Fruit fly (Drosophila melanogaster) whole organism, embryonic: ENCODE measurements around the gene ND-13A.

Experiments used
- CG11504 ChIP-seq: fragments of 200-800 bp; sonication (Bioruptor generic); optimal IDR thresholded peaks from 3 replicates; lab custom pipeline; 2019; ENCODE audit warnings: missing biosample characterization, mild to moderate bottlenecking, missing genetic modification characterization, moderate library complexity
- CG11695 ChIP-seq: fragments of 200-800 bp; sonication (Bioruptor generic); IDR thresholded peaks from 3 replicates; pipeline ENCODE4 v1.3.6; 2022; ENCODE audit warnings: missing biosample characterization, missing genetic modification characterization
- CG12659 ChIP-seq: fragments of 200-800 bp; sonication (Bioruptor generic); optimal IDR thresholded peaks from 3 replicates; lab custom pipeline; 2017; ENCODE audit warnings: mild to moderate bottlenecking, missing biosample characterization, missing genetic modification reagents, missing genetic modification characterization
- CG13894 ChIP-seq: fragments of 200-800 bp; sonication (Bioruptor generic); optimal IDR thresholded peaks from 3 replicates; lab custom pipeline; 2018; ENCODE audit warnings: missing biosample characterization, mild to moderate bottlenecking, missing genetic modification characterization, moderate library complexity
- CG14667 ChIP-seq: fragments of 200-800 bp; sonication (Bioruptor generic); IDR thresholded peaks from 2 replicates; pipeline ENCODE4 v1.3.6; 2022; ENCODE audit warnings: missing biosample characterization, missing genetic modification characterization
- CG15601 ChIP-seq: fragments of 200-800 bp; sonication (Bioruptor generic); optimal IDR thresholded peaks from 3 replicates; lab custom pipeline; 2019; ENCODE audit warnings: missing biosample characterization, mild to moderate bottlenecking, missing genetic modification characterization, moderate library complexity
- CG17829 ChIP-seq: fragments of 200-800 bp; optimal IDR thresholded peaks from 2 replicates; lab custom pipeline; 2019; ENCODE audit warnings: missing biosample characterization, mild to moderate bottlenecking, missing genetic modification characterization, moderate library complexity
- CG18476 ChIP-seq: fragments of 200-800 bp; sonication (Bioruptor generic); optimal IDR thresholded peaks from 2 replicates; lab custom pipeline; 2016; ENCODE audit warnings: missing biosample characterization, mild to moderate bottlenecking, missing genetic modification characterization
- CG30431 ChIP-seq: fragments of 200-800 bp; sonication (Bioruptor generic); optimal IDR thresholded peaks from 2 replicates; lab custom pipeline; 2017; ENCODE audit warnings: missing biosample characterization, missing genetic modification characterization
- CG3163 ChIP-seq: fragments of 200-800 bp; sonication (Bioruptor generic); optimal IDR thresholded peaks from 3 replicates; lab custom pipeline; 2016; ENCODE audit warnings: missing biosample characterization, missing genetic modification characterization
- CG32772 ChIP-seq: fragments of 200-800 bp; sonication (Bioruptor generic); IDR thresholded peaks from 2 replicates; pipeline ENCODE4 v1.3.6; 2022; ENCODE audit warnings: missing biosample characterization, missing genetic modification characterization
- CG4328 ChIP-seq: fragments of 200-800 bp; sonication (Bioruptor generic); optimal IDR thresholded peaks from 3 replicates; lab custom pipeline; 2017; ENCODE audit warnings: missing biosample characterization, missing genetic modification reagents, missing genetic modification characterization
- CG4424 ChIP-seq: fragments of 200-800 bp; sonication (Bioruptor generic); optimal IDR thresholded peaks from 3 replicates; lab custom pipeline; 2016; ENCODE audit warnings: missing biosample characterization, missing genetic modification characterization
- CG5180 ChIP-seq: fragments of 200-800 bp; sonication (Bioruptor generic); optimal IDR thresholded peaks from 3 replicates; lab custom pipeline; 2017; ENCODE audit warnings: missing biosample characterization, missing genetic modification characterization, mild to moderate bottlenecking, moderate library complexity, missing genetic modification reagents
- CG7372 ChIP-seq: fragments of 200-800 bp; sonication (Bioruptor generic); IDR thresholded peaks from 2 replicates; pipeline ENCODE4 v1.3.6; 2022; ENCODE audit warnings: missing biosample characterization, missing genetic modification characterization
- CG8089 ChIP-seq: fragments of 200-800 bp; sonication (Bioruptor generic); optimal IDR thresholded peaks from 3 replicates; lab custom pipeline; 2016; ENCODE audit warnings: missing biosample characterization, missing genetic modification characterization
- CG9797 ChIP-seq: fragments of 200-800 bp; sonication (Bioruptor generic); optimal IDR thresholded peaks from 3 replicates; lab custom pipeline; 2018; ENCODE audit warnings: missing biosample characterization, mild to moderate bottlenecking, missing genetic modification characterization
- CG9876 ChIP-seq: fragments of 200-800 bp; sonication (Bioruptor generic); optimal IDR thresholded peaks from 2 replicates; lab custom pipeline; 2016; ENCODE audit warnings: missing biosample characterization, missing genetic modification characterization
- Dek ChIP-seq: fragments of 200-800 bp; sonication (Bioruptor generic); optimal IDR thresholded peaks from 3 replicates; lab custom pipeline; 2019; ENCODE audit warnings: missing biosample characterization, mild to moderate bottlenecking, missing genetic modification characterization, moderate library complexity
- Dfd ChIP-seq, 2 experiments: fragments of >200 bp; optimal IDR thresholded peaks; 2 replicates each; lab custom pipeline; 2017; ENCODE audit warnings: missing biosample characterization in 2 of 2, missing genetic modification characterization in 2 of 2
- Eip74EF ChIP-seq, 2 experiments: fragments of 200-800 bp in 1 of 2; fragments of >200 bp in 1 of 2; sonication (Bioruptor generic) in 1 of 2; optimal IDR thresholded peaks; 2 replicates each; lab custom pipeline; 2017 to 2019; ENCODE audit warnings: missing biosample characterization in 2 of 2, missing genetic modification characterization in 2 of 2, mild to moderate bottlenecking in 1 of 2, moderate library complexity in 1 of 2
- H2.0 ChIP-seq: fragments of 200-800 bp; sonication (Bioruptor generic); IDR thresholded peaks from 2 replicates; pipeline ENCODE4 v1.3.6; 2022; ENCODE audit warnings: missing biosample characterization, missing genetic modification characterization
- Hmx ChIP-seq: fragments of 200-800 bp; sonication (Bioruptor generic); optimal IDR thresholded peaks from 2 replicates; lab custom pipeline; 2016; ENCODE audit warnings: missing biosample characterization, missing genetic modification characterization
- Hr51 ChIP-seq, 2 experiments: fragments of 200-800 bp; sonication (Bioruptor generic); optimal IDR thresholded peaks; 2 replicates in 1 of 2; 3 replicates in 1 of 2; lab custom pipeline; 2016 to 2018; ENCODE audit warnings: missing biosample characterization in 2 of 2, missing genetic modification characterization in 2 of 2, mild to moderate bottlenecking in 1 of 2, moderate library complexity in 1 of 2
- Meics ChIP-seq: fragments of 200-800 bp; sonication (Bioruptor generic); optimal IDR thresholded peaks from 2 replicates; lab custom pipeline; 2017; ENCODE audit warnings: missing biosample characterization, mild to moderate bottlenecking, missing genetic modification characterization
- NC2β ChIP-seq: fragments of 200-800 bp; sonication (Bioruptor generic); optimal IDR thresholded peaks from 2 replicates; lab custom pipeline; 2016; ENCODE audit warnings: missing biosample characterization, missing genetic modification characterization
- NfI ChIP-seq: fragments of 200-800 bp; sonication (Bioruptor generic); optimal IDR thresholded peaks from 3 replicates; lab custom pipeline; 2018; ENCODE audit warnings: missing biosample characterization, mild to moderate bottlenecking, missing genetic modification characterization, moderate library complexity
- Scr ChIP-seq: fragments of 200-800 bp; sonication (Bioruptor generic); IDR thresholded peaks from 2 replicates; pipeline ENCODE4 v1.3.6; 2022; ENCODE audit warnings: missing biosample characterization, missing genetic modification characterization; ENCODE audit not compliant: partially characterized antibody
- Taf1 ChIP-seq: fragments of 200-800 bp; sonication (Bioruptor generic); IDR thresholded peaks from 2 replicates; pipeline ENCODE4 v1.3.6; 2022; ENCODE audit warnings: missing biosample characterization, missing genetic modification characterization
- Vsx1 ChIP-seq: fragments of 200-800 bp; sonication (Bioruptor generic); optimal IDR thresholded peaks from 2 replicates; lab custom pipeline; 2017; ENCODE audit warnings: missing biosample characterization, mild to moderate bottlenecking, missing genetic modification characterization, missing genetic modification reagents
- aop ChIP-seq: fragments of 200-800 bp; sonication (Bioruptor generic); IDR thresholded peaks from 2 replicates; pipeline ENCODE4 v1.3.6; 2022; ENCODE audit warnings: missing biosample characterization, missing genetic modification characterization
- ase ChIP-seq: fragments of 200-800 bp; sonication (Bioruptor generic); IDR thresholded peaks from 3 replicates; pipeline ENCODE4 v1.3.6; 2022; ENCODE audit warnings: missing biosample characterization, missing genetic modification characterization
- cas ChIP-seq: fragments of 200-800 bp; sonication (Bioruptor generic); IDR thresholded peaks from 2 replicates; pipeline ENCODE4 v1.3.6; 2022; ENCODE audit warnings: missing biosample characterization, missing genetic modification characterization
- chif ChIP-seq, 2 experiments: fragments of 200-800 bp; sonication (Bioruptor generic); optimal IDR thresholded peaks; 3 replicates each; lab custom pipeline; 2016; ENCODE audit warnings: missing biosample characterization in 2 of 2, missing genetic modification characterization in 2 of 2
- ci ChIP-seq: fragments of 200-800 bp; sonication (Bioruptor generic); IDR thresholded peaks from 3 replicates; pipeline ENCODE4 v1.3.6; 2022; ENCODE audit warnings: missing biosample characterization, missing genetic modification characterization
- crol ChIP-seq: fragments of 200-800 bp; sonication (Bioruptor generic); IDR thresholded peaks from 2 replicates; pipeline ENCODE4 v1.3.6; 2022; ENCODE audit warnings: missing biosample characterization, missing genetic modification characterization
- cwo ChIP-seq: fragments of 200-800 bp; sonication (Bioruptor generic); optimal IDR thresholded peaks from 3 replicates; lab custom pipeline; 2017; ENCODE audit warnings: missing biosample characterization, missing genetic modification characterization, mild to moderate bottlenecking, moderate library complexity, missing genetic modification reagents
- dmrt99B ChIP-seq: fragments of 200-800 bp; sonication (Bioruptor generic); optimal IDR thresholded peaks from 2 replicates; lab custom pipeline; 2018; ENCODE audit warnings: missing biosample characterization, mild to moderate bottlenecking, missing genetic modification characterization, moderate library complexity
- dysf ChIP-seq: fragments of 200-800 bp; sonication (Bioruptor generic); IDR thresholded peaks from 3 replicates; pipeline ENCODE4 v1.3.6; 2022; ENCODE audit warnings: missing biosample characterization, missing genetic modification characterization
- gro ChIP-seq: fragments of 200-800 bp; sonication (Bioruptor generic); optimal IDR thresholded peaks from 2 replicates; lab custom pipeline; 2016; ENCODE audit warnings: missing biosample characterization, missing genetic modification characterization
- kah ChIP-seq: fragments of 200-800 bp; sonication (Bioruptor generic); optimal IDR thresholded peaks from 2 replicates; lab custom pipeline; 2018; ENCODE audit warnings: missing biosample characterization, mild to moderate bottlenecking, missing genetic modification characterization
- klu ChIP-seq: fragments of 200-800 bp; sonication (Bioruptor generic); IDR thresholded peaks from 2 replicates; pipeline ENCODE4 v1.3.6; 2022; ENCODE audit warnings: missing biosample characterization, missing genetic modification characterization
- pnt ChIP-seq: fragments of 200-800 bp; sonication (Bioruptor generic); optimal IDR thresholded peaks from 3 replicates; lab custom pipeline; 2016; ENCODE audit warnings: missing biosample characterization, missing genetic modification characterization
- ranshi ChIP-seq: fragments of 200-800 bp; sonication (Bioruptor generic); IDR thresholded peaks from 2 replicates; pipeline ENCODE4 v1.3.6; 2022; ENCODE audit warnings: missing biosample characterization, missing genetic modification characterization
- sc ChIP-seq, 3 experiments: fragments of >200 bp in 2 of 3; fragments of 200-800 bp in 1 of 3; sonication (Bioruptor generic) in 1 of 3; optimal IDR thresholded peaks; 2 replicates in 2 of 3; 3 replicates in 1 of 3; lab custom pipeline; 2017; ENCODE audit warnings: mild to moderate bottlenecking in 1 of 3, missing biosample characterization in 1 of 3, missing genetic modification characterization in 1 of 3, missing genetic modification reagents in 1 of 3
- sisA ChIP-seq: fragments of 200-800 bp; sonication (Bioruptor generic); IDR thresholded peaks from 2 replicates; pipeline ENCODE4 v1.3.6; 2022; ENCODE audit warnings: missing biosample characterization, missing genetic modification characterization
- sob ChIP-seq: fragments of 200-800 bp; sonication (Bioruptor generic); IDR thresholded peaks from 2 replicates; pipeline ENCODE4 v1.3.6; 2022; ENCODE audit warnings: missing biosample characterization, missing genetic modification characterization
- tio ChIP-seq: fragments of 200-800 bp; sonication (Bioruptor generic); optimal IDR thresholded peaks from 2 replicates; lab custom pipeline; 2017; ENCODE audit warnings: missing biosample characterization, missing genetic modification characterization, inconsistent platforms

The ND-13A gene

dm6 chr2L:5086905-5087522 lies 13.1 kb downstream of the ND-13A start (continued):
- TF ChIP-seq CG17829 (tag; lab: Kevin White, UChicago) (peak; percentile 78), sc (optimal IDR thresholded peaks at IDR 0.05; lab: Kevin White, UChicago) (no peak), sc (GFP tag; optimal IDR thresholded peaks at IDR 0.05; lab: Kevin White, UChicago) (peak; percentile 60), CG11504 (tag; lab: Kevin White, UChicago) (peak; percentile 90), Hmx (GFP tag; lab: Kevin White, UChicago) (no peak), CG13894 (tag; lab: Kevin White, UChicago) (peak; percentile 4), CG32772 (GFP tag; lab: Robert Waterston, UW) (0 out of 2 replicates have a peak, but pooled peaks have one; percentile 30), CG14667 (GFP tag; lab: Robert Waterston, UW) (peak; percentile 40; the same call in 1 of the 2 replicates), chif (GFP tag; optimal IDR thresholded peaks at IDR 0.05; lab: Kevin White, UChicago) (peak; percentile 62 to 83), ci (GFP tag; lab: Robert Waterston, UW) (peak; percentile 86), CG11695 (peak; percentile 84), sisA (peak; percentile 57), Vsx1 (peak; percentile 52), cwo (peak; percentile 78), CG12659 (GFP tag; lab: Kevin White, UChicago) (peak; percentile 77), Scr (GFP tag; lab: Robert Waterston, UW) (no peak), NC2β (peak; percentile 56), CG15601 (peak; percentile 77), aop (GFP tag; lab: Robert Waterston, UW) (no peak), ranshi (GFP tag; lab: Robert Waterston, UW) (peak; percentile 46; the same call in 1 of the 2 replicates), CG9797 (GFP tag; lab: Kevin White, UChicago) (no peak), CG9876 (GFP tag; lab: Kevin White, UChicago) (peak; percentile 25), CG4424 (GFP tag; lab: Kevin White, UChicago) (peak; percentile 76), CG18476 (peak; percentile 57), CG4328 (peak; percentile 52), Hr51 (GFP tag; optimal IDR thresholded peaks at IDR 0.05; lab: Kevin White, UChicago) (peak; percentile 51 to 89), CG3163 (GFP tag; lab: Kevin White, UChicago) (peak; percentile 11), CG30431 (GFP tag; lab: Kevin White, UChicago) (peak; percentile 60), NfI (GFP tag; lab: Kevin White, UChicago) (peak; percentile 79), sob (peak; percentile 58), Meics (GFP tag; lab: Kevin White, UChicago) (peak; percentile 83), dmrt99B (tag; lab: Kevin White, UChicago) (peak; percentile 90), Eip74EF (GFP tag; optimal IDR thresholded peaks at IDR 0.05; lab: Kevin White, UChicago) (peak in 1 of 2 experiments; percentile 87), gro (peak; percentile 72), Dek (tag; lab: Kevin White, UChicago) (peak; percentile 61), Taf1 (GFP tag; lab: Robert Waterston, UW) (no peak), CG7372 (GFP tag; lab: Robert Waterston, UW) (0 out of 2 replicates have a peak, but pooled peaks have one; percentile 46), CG8089 (peak; percentile 58), kah (GFP tag; lab: Kevin White, UChicago) (peak; percentile 68), dysf (GFP tag; lab: Robert Waterston, UW) (peak; percentile 65), tio (GFP tag; lab: Kevin White, UChicago) (peak; percentile 87), CG5180 (GFP tag; lab: Kevin White, UChicago) (peak; percentile 76), klu (GFP tag; lab: Robert Waterston, UW) (no peak), H2.0 (GFP tag; lab: Robert Waterston, UW) (peak; percentile 50; the same call in 1 of the 2 replicates), Dfd (GFP tag; optimal IDR thresholded peaks at IDR 0.05; lab: Kevin White, UChicago) (no peak), crol (GFP tag; lab: Robert Waterston, UW) (0 out of 2 replicates have a peak, but pooled peaks have one; percentile 29), pnt (GFP tag; lab: Kevin White, UChicago) (peak; percentile 60), ase (GFP tag; lab: Robert Waterston, UW) (0 out of 3 replicates have a peak, but pooled peaks have one; percentile 41), cas (no peak)
